Worm (Caenorhabditis elegans) whole organism, L2 larva: ENCODE measurements around the gene ZK1290.1.
A peak's percentile ranks its signal among the peaks of the same experiment; 100 is the strongest.

ENCODE experiments used
- F13H6.1 ChIP-seq: sonication (generic microtip); optimal IDR thresholded peaks from 2 replicates; lab custom pipeline; 2016; ENCODE audit warnings: missing genetic modification characterization, missing compliant biosample characterization
- Y55F3AM.14 ChIP-seq: fragments of 200-800 bp; sonication (Bioruptor generic); optimal IDR thresholded peaks from 2 replicates; lab custom pipeline; 2018; ENCODE audit warnings: mild to moderate bottlenecking, missing genetic modification characterization, missing compliant biosample characterization
- alr-1 ChIP-seq: fragments of 150-350 bp; optimal IDR thresholded peaks from 2 replicates; lab custom pipeline; 2014; ENCODE audit warnings: missing biosample characterization, missing genetic modification characterization
- aly-2 ChIP-seq: fragments of 150-350 bp; optimal IDR thresholded peaks from 2 replicates; lab custom pipeline; 2014; ENCODE audit warnings: missing biosample characterization, missing genetic modification characterization
- ceh-16 ChIP-seq: fragments of 150-350 bp; optimal IDR thresholded peaks from 2 replicates; lab custom pipeline; 2014; ENCODE audit warnings: missing biosample characterization, missing genetic modification characterization
- ceh-82 ChIP-seq: fragments of 150-350 bp; optimal IDR thresholded peaks from 2 replicates; lab custom pipeline; 2014; ENCODE audit warnings: missing biosample characterization, missing genetic modification characterization
- crh-2 ChIP-seq: sonication (generic microtip); optimal IDR thresholded peaks from 2 replicates; lab custom pipeline; 2017; ENCODE audit warnings: missing biosample characterization, missing genetic modification characterization
- dmd-4 ChIP-seq: sonication (generic microtip); optimal IDR thresholded peaks from 2 replicates; lab custom pipeline; 2017; ENCODE audit warnings: missing biosample characterization, missing genetic modification characterization
- egl-27 ChIP-seq: sonication (generic microtip); optimal IDR thresholded peaks from 3 replicates; lab custom pipeline; 2017; ENCODE audit warnings: missing biosample characterization, missing genetic modification reagents, missing genetic modification characterization
- elt-1 ChIP-seq: fragments of 150-350 bp; optimal IDR thresholded peaks from 2 replicates; lab custom pipeline; 2014; ENCODE audit warnings: missing biosample characterization, missing genetic modification characterization
- elt-3 ChIP-seq: sonication (generic microtip); optimal IDR thresholded peaks from 2 replicates; lab custom pipeline; 2017; ENCODE audit warnings: missing biosample characterization, missing genetic modification characterization
- fos-1 ChIP-seq: fragments of 150-350 bp; optimal IDR thresholded peaks from 2 replicates; lab custom pipeline; 2014; ENCODE audit warnings: missing biosample characterization, missing genetic modification characterization
- lin-11 ChIP-seq: fragments of 150-350 bp; sonication (generic microtip); optimal IDR thresholded peaks from 2 replicates; lab custom pipeline; 2014; ENCODE audit warnings: missing biosample characterization, missing genetic modification characterization, inconsistent platforms, mixed read lengths
- lin-13 ChIP-seq: fragments of 150-350 bp; optimal IDR thresholded peaks from 2 replicates; lab custom pipeline; 2014; ENCODE audit warnings: missing biosample characterization, missing genetic modification reagents, missing genetic modification characterization
- lin-39 ChIP-seq: fragments of 150-350 bp; optimal IDR thresholded peaks from 2 replicates; lab custom pipeline; 2014; ENCODE audit warnings: missing biosample characterization, missing genetic modification reagents, missing genetic modification characterization
- mab-5 ChIP-seq: fragments of 150-350 bp; optimal IDR thresholded peaks from 2 replicates; lab custom pipeline; 2014; ENCODE audit warnings: missing biosample characterization, missing genetic modification characterization
- mbf-1 ChIP-seq: sonication (generic microtip); optimal IDR thresholded peaks from 2 replicates; lab custom pipeline; 2017; ENCODE audit warnings: missing biosample characterization, missing genetic modification characterization
- mdl-1 ChIP-seq, 2 experiments: fragments of 150-350 bp in 1 of 2; sonication (generic microtip) in 1 of 2; optimal IDR thresholded peaks; 2 replicates each; lab custom pipeline; 2017; ENCODE audit warnings: missing biosample characterization in 2 of 2, missing genetic modification characterization in 2 of 2
- nhr-10 ChIP-seq: sonication (generic microtip); optimal IDR thresholded peaks from 2 replicates; lab custom pipeline; 2017; ENCODE audit warnings: missing biosample characterization, missing genetic modification characterization
- nhr-12 ChIP-seq: fragments of 150-350 bp; optimal IDR thresholded peaks from 2 replicates; lab custom pipeline; 2014; ENCODE audit warnings: missing biosample characterization, missing genetic modification characterization
- nhr-129 ChIP-seq: fragments of 150-350 bp; optimal IDR thresholded peaks from 2 replicates; lab custom pipeline; 2014; ENCODE audit warnings: missing biosample characterization, missing genetic modification characterization
- nhr-21 ChIP-seq: fragments of 150-350 bp; optimal IDR thresholded peaks from 2 replicates; lab custom pipeline; 2014; ENCODE audit warnings: missing biosample characterization, missing genetic modification characterization
- nhr-25 ChIP-seq: fragments of 150-350 bp; sonication (generic microtip); optimal IDR thresholded peaks from 3 replicates; lab custom pipeline; 2014; ENCODE audit warnings: missing biosample characterization, missing genetic modification characterization
- nhr-6 ChIP-seq: fragments of 150-350 bp; optimal IDR thresholded peaks from 2 replicates; lab custom pipeline; 2014; ENCODE audit warnings: missing biosample characterization, missing genetic modification characterization
- nhr-77 ChIP-seq: fragments of 150-350 bp; optimal IDR thresholded peaks from 2 replicates; lab custom pipeline; 2014; ENCODE audit warnings: missing biosample characterization, missing genetic modification characterization
- peb-1 ChIP-seq: fragments of 150-350 bp; optimal IDR thresholded peaks from 2 replicates; lab custom pipeline; 2014; ENCODE audit warnings: missing biosample characterization, missing genetic modification characterization
- sem-4 ChIP-seq: fragments of 150-350 bp; optimal IDR thresholded peaks from 2 replicates; lab custom pipeline; 2014; ENCODE audit warnings: missing biosample characterization, missing genetic modification reagents, missing genetic modification characterization
- sma-3 ChIP-seq: sonication (generic microtip); optimal IDR thresholded peaks from 2 replicates; lab custom pipeline; 2016; ENCODE audit warnings: missing genetic modification reagents, missing genetic modification characterization, missing compliant biosample characterization
- sma-9 ChIP-seq, 2 experiments: fragments of 150-350 bp in 1 of 2; sonication (generic microtip) in 1 of 2; optimal IDR thresholded peaks; 2 replicates each; lab custom pipeline; 2014 to 2016; ENCODE audit warnings: missing genetic modification characterization in 2 of 2, mild to moderate bottlenecking in 1 of 2, missing biosample characterization in 1 of 2, missing compliant biosample characterization in 1 of 2, missing genetic modification reagents in 1 of 2, moderate library complexity in 1 of 2
- snpc-4 ChIP-seq: fragments of 150-350 bp; optimal IDR thresholded peaks from 2 replicates; lab custom pipeline; 2014; ENCODE audit warnings: missing biosample characterization, missing genetic modification characterization
- unc-39 ChIP-seq: fragments of 150-350 bp; optimal IDR thresholded peaks from 2 replicates; lab custom pipeline; 2014; ENCODE audit warnings: missing biosample characterization, missing genetic modification characterization
- unc-55 ChIP-seq: fragments of 150-350 bp; sonication (generic microtip); optimal IDR thresholded peaks from 3 replicates; lab custom pipeline; 2014; ENCODE audit warnings: missing biosample characterization, missing genetic modification reagents, missing genetic modification characterization
- unc-62 ChIP-seq: fragments of 150-350 bp; optimal IDR thresholded peaks from 2 replicates; lab custom pipeline; 2014; ENCODE audit warnings: missing biosample characterization, missing genetic modification reagents, missing genetic modification characterization
- zag-1 ChIP-seq: fragments of 150-350 bp; optimal IDR thresholded peaks from 2 replicates; lab custom pipeline; 2014; ENCODE audit warnings: missing biosample characterization, missing genetic modification characterization
- ztf-1 ChIP-seq: fragments of 200-800 bp; sonication (Bioruptor generic); conservative IDR thresholded peaks from 2 replicates; pipeline ENCODE4 v1.3.6; 2022; ENCODE audit warnings: missing genetic modification characterization, missing compliant biosample characterization
- ztf-11 ChIP-seq: sonication (generic microtip); optimal IDR thresholded peaks from 2 replicates; lab custom pipeline; 2017; ENCODE audit warnings: missing biosample characterization, missing genetic modification characterization
- ztf-4 ChIP-seq: fragments of 150-350 bp; optimal IDR thresholded peaks from 2 replicates; lab custom pipeline; 2014; ENCODE audit warnings: missing biosample characterization, missing genetic modification characterization

ZK1290.1 gene

DNA sequence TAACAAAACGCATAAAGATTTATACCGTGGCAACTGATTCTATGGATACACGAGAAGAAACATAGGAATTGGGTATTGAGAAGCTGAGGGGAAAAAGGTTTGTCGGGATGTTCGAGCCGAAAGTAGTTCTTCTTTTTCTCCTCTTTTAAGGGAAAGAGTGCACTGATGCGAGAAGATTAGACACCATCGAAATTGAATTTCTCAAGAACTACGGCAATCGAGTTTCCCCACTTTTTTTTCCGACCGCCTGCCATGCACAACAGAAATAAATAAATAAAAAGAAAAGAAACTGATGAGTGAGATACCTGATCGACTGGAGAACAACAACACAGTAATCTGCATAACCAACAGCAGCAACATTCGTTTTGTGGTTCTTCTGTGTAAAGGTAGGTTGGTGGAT lies 32.7 kb downstream of the ZK1290.1 start:
- peak; percentile 18 for TF ChIP-seq sma-9 (GFP tag; optimal IDR thresholded peaks at IDR 0.05; lab: Kevin White, UChicago)
- TF ChIP-seq sma-9 (tag; optimal IDR thresholded peaks at IDR 0.05; lab: Kevin White, UChicago): no peak
- TF ChIP-seq unc-62 (GFP tag; lab: Kevin White, UChicago): no peak

DNA sequence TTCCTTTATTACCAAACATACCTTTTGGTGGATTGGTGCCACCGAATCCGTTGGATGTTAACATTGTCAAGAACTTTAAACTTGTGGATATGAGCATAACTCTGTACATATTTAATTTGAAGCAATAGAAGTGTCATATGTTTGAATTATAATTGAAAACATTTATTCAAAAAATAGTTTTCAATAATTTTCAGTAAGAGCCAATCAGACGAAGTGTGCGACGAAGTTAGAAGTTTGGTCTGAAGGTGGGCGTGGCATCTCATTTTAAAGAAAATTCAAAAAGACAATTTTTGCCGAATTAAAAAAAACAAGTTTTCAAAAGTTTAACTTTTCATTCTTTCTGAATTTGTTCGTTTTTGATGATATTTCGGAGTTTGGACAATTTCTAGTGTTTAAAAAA lies 33.2 kb downstream of the ZK1290.1 start, which contains the start of gene syd-1:
Gene syd-1 (minus strand): TSS at position 101 of the 400 bp plus-strand sequence.
- TF ChIP-seq aly-2 (tag; lab: Kevin White, UChicago) (no peak), sma-9 (GFP tag; optimal IDR thresholded peaks at IDR 0.05; lab: Kevin White, UChicago) (no peak), sma-9 (tag; optimal IDR thresholded peaks at IDR 0.05; lab: Kevin White, UChicago) (no peak), ceh-82 (tag; lab: Kevin White, UChicago) (no peak), nhr-25 (tag; lab: Kevin White, UChicago) (no peak), lin-11 (no peak), nhr-77 (tag; lab: Kevin White, UChicago) (no peak), lin-39 (tag; lab: Kevin White, UChicago) (no peak), F13H6.1 (tag; lab: Kevin White, UChicago) (no peak)

- TF ChIP-seq peb-1 (tag; lab: Kevin White, UChicago) (no peak), nhr-129 (tag; lab: Kevin White, UChicago) (peak; percentile 4), nhr-10 (tag; lab: Kevin White, UChicago) (no peak)
Measured at ce11 chrII:7598702-7599314, 37.2 kb downstream of the ZK1290.1 start, which contains the start of gene pgam-5. Gene pgam-5, minus strand, starts transcription at chrII:7598752.

- no peak for TF ChIP-seq mdl-1 (tag; optimal IDR thresholded peaks at IDR 0.05; lab: Kevin White, UChicago)
- no peak for TF ChIP-seq mbf-1 (tag; lab: Kevin White, UChicago)
- no peak for TF ChIP-seq dmd-4 (tag; lab: Kevin White, UChicago)
- no peak for TF ChIP-seq sma-3 (GFP tag; lab: Kevin White, UChicago)
- no peak for TF ChIP-seq ztf-1
- TF ChIP-seq nhr-6 (tag; lab: Kevin White, UChicago): no peak
- no peak for TF ChIP-seq egl-27 (tag; lab: Kevin White, UChicago)
- TF ChIP-seq unc-55 (GFP tag; lab: Kevin White, UChicago): no peak
- no peak for TF ChIP-seq ceh-82 (tag; lab: Kevin White, UChicago)
- no peak for TF ChIP-seq unc-62 (GFP tag; lab: Kevin White, UChicago)
- TF ChIP-seq peb-1 (tag; lab: Kevin White, UChicago): no peak
- TF ChIP-seq nhr-77 (tag; lab: Kevin White, UChicago): no peak
- TF ChIP-seq nhr-21 (tag; lab: Kevin White, UChicago): no peak
- TF ChIP-seq zag-1 (tag; lab: Kevin White, UChicago): no peak
- TF ChIP-seq lin-11: no peak
- TF ChIP-seq nhr-12 (tag; lab: Kevin White, UChicago): no peak
- no peak for TF ChIP-seq unc-39
- TF ChIP-seq sma-9 (GFP tag; optimal IDR thresholded peaks at IDR 0.05; lab: Kevin White, UChicago): no peak
- TF ChIP-seq sma-9 (tag; optimal IDR thresholded peaks at IDR 0.05; lab: Kevin White, UChicago): no peak
- no peak for TF ChIP-seq alr-1
- no peak for TF ChIP-seq lin-13 (GFP tag; lab: Kevin White, UChicago)
Measured at ce11 chrII:7599357-7599756, 37.8 kb downstream of the ZK1290.1 start, which contains the start of gene npp-21. Gene npp-21, plus strand, starts transcription at chrII:7599657.

- TF ChIP-seq unc-55 (GFP tag; lab: Kevin White, UChicago): no peak
- TF ChIP-seq ceh-16 (tag; lab: Kevin White, UChicago): no peak
- TF ChIP-seq elt-1: no peak
- no peak for TF ChIP-seq ztf-4
- no peak for TF ChIP-seq unc-62 (GFP tag; lab: Kevin White, UChicago)
- TF ChIP-seq lin-11: no peak
- no peak for TF ChIP-seq fos-1 (tag; lab: Kevin White, UChicago)
- no peak for TF ChIP-seq ztf-1
- TF ChIP-seq Y55F3AM.14 (GFP tag; lab: Kevin White, UChicago): no peak
- TF ChIP-seq mdl-1 (tag; optimal IDR thresholded peaks at IDR 0.05; lab: Kevin White, UChicago): no peak
- TF ChIP-seq unc-39: no peak
- no peak for TF ChIP-seq crh-2 (tag; lab: Kevin White, UChicago)
- TF ChIP-seq sem-4 (tag; lab: Kevin White, UChicago): no peak
- TF ChIP-seq ztf-11 (tag; lab: Kevin White, UChicago): no peak
- no peak for TF ChIP-seq ceh-82 (tag; lab: Kevin White, UChicago)
- TF ChIP-seq zag-1 (tag; lab: Kevin White, UChicago): no peak
- TF ChIP-seq lin-39 (tag; lab: Kevin White, UChicago): no peak
- no peak for TF ChIP-seq snpc-4 (tag; lab: Kevin White, UChicago)
- TF ChIP-seq mab-5 (tag; lab: Kevin White, UChicago): no peak
- no peak for TF ChIP-seq elt-3 (tag; lab: Kevin White, UChicago)
Measured at ce11 chrII:7605306-7605705, 43.7 kb downstream of the ZK1290.1 start, which contains the start of gene osm-8. Gene osm-8, minus strand, starts transcription at chrII:7605406.
